Worm (Caenorhabditis elegans) whole organism, mixed stage, embryonic: Measurements from ENCODE around the gene str-118.

ENCODE experiments used
- M03D4.4 ChIP-seq: sonication (generic microtip); optimal IDR thresholded peaks from 2 replicates; lab custom pipeline; 2017; ENCODE audit warnings: mild to moderate bottlenecking, missing genetic modification characterization, missing compliant biosample characterization
- ces-1 ChIP-seq: fragments of 150-350 bp; optimal IDR thresholded peaks from 2 replicates; lab custom pipeline; 2014; ENCODE audit warnings: missing biosample characterization, missing genetic modification reagents, missing genetic modification characterization
- drap-1 ChIP-seq: fragments of 200-800 bp; sonication (Bioruptor generic); optimal IDR thresholded peaks from 3 replicates; lab custom pipeline; 2018; ENCODE audit warnings: mild to moderate bottlenecking, missing genetic modification characterization, missing compliant biosample characterization
- elt-1 ChIP-seq: sonication (generic microtip); optimal IDR thresholded peaks from 2 replicates; lab custom pipeline; 2017; ENCODE audit warnings: missing genetic modification characterization, mild to moderate bottlenecking, missing compliant biosample characterization, antibody characterized with exemption, moderate library complexity, borderline replicate concordance; ENCODE audit not compliant: insufficient read depth
- elt-3 ChIP-seq: fragments of 150-350 bp; optimal IDR thresholded peaks from 2 replicates; lab custom pipeline; 2014; ENCODE audit warnings: missing biosample characterization, missing genetic modification characterization
- lin-32 ChIP-seq: fragments of 200-800 bp; sonication (Bioruptor generic); optimal IDR thresholded peaks from 2 replicates; lab custom pipeline; 2018; ENCODE audit warnings: mild to moderate bottlenecking, missing genetic modification characterization, missing compliant biosample characterization
- lsy-2 ChIP-seq: fragments of 150-350 bp; optimal IDR thresholded peaks from 2 replicates; lab custom pipeline; 2014; ENCODE audit warnings: missing biosample characterization, missing genetic modification characterization
- mab-5 ChIP-seq: fragments of 150-350 bp; optimal IDR thresholded peaks from 2 replicates; lab custom pipeline; 2014; ENCODE audit warnings: missing biosample characterization, missing genetic modification characterization
- mep-1 ChIP-seq: fragments of 150-350 bp; optimal IDR thresholded peaks from 2 replicates; lab custom pipeline; 2017; ENCODE audit warnings: missing biosample characterization, missing genetic modification reagents, missing genetic modification characterization, inconsistent platforms
- nhr-237 ChIP-seq: fragments of 150-350 bp; optimal IDR thresholded peaks from 2 replicates; lab custom pipeline; 2014; ENCODE audit warnings: missing biosample characterization, missing genetic modification characterization
- nhr-28 ChIP-seq: fragments of 150-350 bp; optimal IDR thresholded peaks from 2 replicates; lab custom pipeline; 2014; ENCODE audit warnings: missing biosample characterization, missing genetic modification characterization
- pha-4 ChIP-seq: fragments of 150-350 bp; optimal IDR thresholded peaks from 2 replicates; lab custom pipeline; 2018; ENCODE audit warnings: missing biosample characterization, missing genetic modification reagents, missing genetic modification characterization
- snpc-4 ChIP-seq: fragments of 150-350 bp; optimal IDR thresholded peaks from 2 replicates; lab custom pipeline; 2014; ENCODE audit warnings: missing biosample characterization, missing genetic modification characterization
- unc-62 ChIP-seq: fragments of 150-350 bp; optimal IDR thresholded peaks from 2 replicates; lab custom pipeline; 2014; ENCODE audit warnings: missing biosample characterization, missing genetic modification reagents, missing genetic modification characterization

DNA sequence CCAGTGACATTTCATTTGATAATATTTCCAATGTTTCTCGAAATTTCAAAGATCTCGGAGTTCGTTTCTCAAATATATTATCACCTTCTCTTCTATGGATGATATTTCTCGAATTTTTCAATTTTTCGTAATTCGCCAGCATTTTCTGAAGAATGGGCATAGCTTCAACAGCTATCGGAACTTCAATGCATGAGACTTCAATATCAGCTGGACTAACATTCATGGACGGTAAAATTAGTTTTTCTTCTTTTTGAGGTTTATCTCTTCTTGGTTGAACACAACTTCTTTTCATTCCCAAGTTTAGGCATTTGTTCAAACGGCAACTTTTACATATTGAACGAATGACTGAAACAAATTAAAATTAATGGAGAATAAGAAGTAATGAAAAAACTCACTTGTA lies 28.9 kb downstream of the str-118 start:
- TF ChIP-seq M03D4.4 (no peak), pha-4 (tag; lab: Kevin White, UChicago) (no peak), mab-5 (tag; lab: Kevin White, UChicago) (no peak), lin-32 (GFP tag; lab: Kevin White, UChicago) (no peak), nhr-28 (tag; lab: Kevin White, UChicago) (no peak), elt-1 (tag; lab: Kevin White, UChicago) (no peak), snpc-4 (tag; lab: Kevin White, UChicago) (no peak), lsy-2 (tag; lab: Kevin White, UChicago) (no peak), elt-3 (tag; lab: Kevin White, UChicago) (no peak), unc-62 (GFP tag; lab: Kevin White, UChicago) (no peak), nhr-237 (tag; lab: Kevin White, UChicago) (no peak), drap-1 (GFP tag; lab: Kevin White, UChicago) (no peak), ces-1 (no peak), mep-1 (no peak)
